Fruit fly (Drosophila melanogaster) whole organism, embryonic: ENCODE data around the gene CG13114.

Experiments used
- Blimp-1 ChIP-seq: fragments of 200-800 bp; sonication (Bioruptor generic); optimal IDR thresholded peaks from 3 replicates; lab custom pipeline; 2018; ENCODE audit warnings: missing biosample characterization, missing genetic modification characterization, mild to moderate bottlenecking, moderate library complexity, missing genetic modification reagents
- CG12155 ChIP-seq: fragments of 200-800 bp; sonication (Bioruptor generic); optimal IDR thresholded peaks from 3 replicates; lab custom pipeline; 2016; ENCODE audit warnings: missing biosample characterization, missing genetic modification characterization
- CG12236 ChIP-seq: fragments of 200-800 bp; sonication (Bioruptor generic); optimal IDR thresholded peaks from 2 replicates; lab custom pipeline; 2016; ENCODE audit warnings: missing biosample characterization, missing genetic modification characterization
- CG14441 ChIP-seq: fragments of 200-800 bp; sonication (Bioruptor generic); IDR thresholded peaks from 2 replicates; pipeline ENCODE4 v1.3.6; 2022; ENCODE audit warnings: missing biosample characterization, missing genetic modification characterization
- CG17186 ChIP-seq: fragments of 200-800 bp; sonication (Bioruptor generic); optimal IDR thresholded peaks from 3 replicates; lab custom pipeline; 2017; ENCODE audit warnings: missing biosample characterization, missing genetic modification reagents, missing genetic modification characterization
- CG17829 ChIP-seq: fragments of 200-800 bp; optimal IDR thresholded peaks from 2 replicates; lab custom pipeline; 2019; ENCODE audit warnings: missing biosample characterization, mild to moderate bottlenecking, missing genetic modification characterization, moderate library complexity
- CG17912 ChIP-seq: fragments of 200-800 bp; sonication (Bioruptor generic); optimal IDR thresholded peaks from 2 replicates; lab custom pipeline; 2018; ENCODE audit warnings: missing biosample characterization, mild to moderate bottlenecking, missing genetic modification characterization
- CG18262 ChIP-seq: fragments of 200-800 bp; optimal IDR thresholded peaks from 3 replicates; lab custom pipeline; 2019; ENCODE audit warnings: missing biosample characterization, mild to moderate bottlenecking, missing genetic modification characterization, moderate library complexity
- CG34376 ChIP-seq: fragments of 200-800 bp; sonication (Bioruptor generic); optimal IDR thresholded peaks from 2 replicates; lab custom pipeline; 2018; ENCODE audit warnings: missing biosample characterization, mild to moderate bottlenecking, missing genetic modification characterization
- CG4820 ChIP-seq: fragments of 200-800 bp; sonication (Bioruptor generic); optimal IDR thresholded peaks from 3 replicates; lab custom pipeline; 2016; ENCODE audit warnings: missing biosample characterization, missing genetic modification characterization
- CG4854 ChIP-seq: fragments of 200-800 bp; sonication (Bioruptor generic); optimal IDR thresholded peaks from 2 replicates; lab custom pipeline; 2016; ENCODE audit warnings: missing biosample characterization, missing genetic modification characterization, inconsistent platforms
- CG5245 ChIP-seq: fragments of 200-800 bp; sonication (Bioruptor generic); optimal IDR thresholded peaks from 3 replicates; lab custom pipeline; 2016; ENCODE audit warnings: missing biosample characterization, missing genetic modification characterization
- CG7928 ChIP-seq: fragments of 200-800 bp; sonication (Bioruptor generic); optimal IDR thresholded peaks from 2 replicates; lab custom pipeline; 2017; ENCODE audit warnings: missing biosample characterization, mild to moderate bottlenecking, missing genetic modification characterization
- CG7987 ChIP-seq: fragments of 200-800 bp; sonication (Bioruptor generic); optimal IDR thresholded peaks from 2 replicates; lab custom pipeline; 2018; ENCODE audit warnings: missing biosample characterization, mild to moderate bottlenecking, missing genetic modification characterization, moderate library complexity
- CG9437 ChIP-seq: fragments of 200-800 bp; sonication (Bioruptor generic); optimal IDR thresholded peaks from 2 replicates; lab custom pipeline; 2018; ENCODE audit warnings: missing biosample characterization, mild to moderate bottlenecking, missing genetic modification characterization
- D19B ChIP-seq: fragments of 200-800 bp; sonication (Bioruptor generic); optimal IDR thresholded peaks from 2 replicates; lab custom pipeline; 2017; ENCODE audit warnings: missing biosample characterization, mild to moderate bottlenecking, missing genetic modification characterization
- Dll ChIP-seq: fragments of 200-800 bp; sonication (Bioruptor generic); IDR thresholded peaks from 4 replicates; pipeline ENCODE4 v1.3.6; 2022; ENCODE audit warnings: missing biosample characterization, missing genetic modification characterization; ENCODE audit not compliant: partially characterized antibody
- Hr78 ChIP-seq, 2 experiments: fragments of 200-800 bp in 1 of 2; fragments of >200 bp in 1 of 2; sonication (Bioruptor generic) in 1 of 2; optimal IDR thresholded peaks; 2 replicates each; lab custom pipeline; 2017 to 2019; ENCODE audit warnings: missing biosample characterization in 2 of 2, missing genetic modification characterization in 2 of 2, mild to moderate bottlenecking in 1 of 2, moderate library complexity in 1 of 2
- MESR4 ChIP-seq: fragments of 200-800 bp; sonication (Bioruptor generic); optimal IDR thresholded peaks from 2 replicates; lab custom pipeline; 2018; ENCODE audit warnings: missing biosample characterization, mild to moderate bottlenecking, missing genetic modification characterization, moderate library complexity
- Mad ChIP-seq: fragments of 200-800 bp; sonication (Bioruptor generic); optimal IDR thresholded peaks from 2 replicates; lab custom pipeline; 2016; ENCODE audit warnings: missing biosample characterization, missing genetic modification characterization
- Myb ChIP-seq: fragments of 200-800 bp; sonication (Bioruptor generic); optimal IDR thresholded peaks from 2 replicates; lab custom pipeline; 2016; ENCODE audit warnings: missing biosample characterization, missing genetic modification characterization
- NK7.1 ChIP-seq: fragments of 200-800 bp; sonication (Bioruptor generic); optimal IDR thresholded peaks from 3 replicates; lab custom pipeline; 2016; ENCODE audit warnings: missing biosample characterization, missing genetic modification characterization
- Sin3A ChIP-seq: fragments of >200 bp; optimal IDR thresholded peaks from 2 replicates; lab custom pipeline; 2018
- Sox102F ChIP-seq: fragments of 200-800 bp; sonication (Bioruptor generic); optimal IDR thresholded peaks from 2 replicates; lab custom pipeline; 2018; ENCODE audit warnings: missing biosample characterization, mild to moderate bottlenecking, missing genetic modification characterization, moderate library complexity
- Stat92E ChIP-seq, 3 experiments: fragments of >200 bp in 2 of 3; fragments of 200-800 bp in 1 of 3; sonication (Bioruptor generic) in 1 of 3; optimal IDR thresholded peaks; 2 replicates each; lab custom pipeline; 2017 to 2019; ENCODE audit warnings: missing biosample characterization in 3 of 3, missing genetic modification characterization in 3 of 3, mild to moderate bottlenecking in 1 of 3, moderate library complexity in 1 of 3
- ab ChIP-seq: fragments of 200-800 bp; sonication (Bioruptor generic); optimal IDR thresholded peaks from 2 replicates; lab custom pipeline; 2016; ENCODE audit warnings: missing biosample characterization, missing genetic modification characterization
- ase ChIP-seq: fragments of 200-800 bp; sonication (Bioruptor generic); IDR thresholded peaks from 3 replicates; pipeline ENCODE4 v1.3.6; 2022; ENCODE audit warnings: missing biosample characterization, missing genetic modification characterization
- br ChIP-seq: fragments of >200 bp; optimal IDR thresholded peaks from 2 replicates; lab custom pipeline; 2017
- cad ChIP-seq: fragments of >200 bp; optimal IDR thresholded peaks from 2 replicates; lab custom pipeline; 2017; ENCODE audit warnings: missing biosample characterization, missing genetic modification characterization
- cato ChIP-seq: fragments of 200-800 bp; sonication (Bioruptor generic); optimal IDR thresholded peaks from 2 replicates; lab custom pipeline; 2016; ENCODE audit warnings: missing biosample characterization, missing genetic modification characterization, borderline replicate concordance
- chm ChIP-seq: fragments of 200-800 bp; sonication (Bioruptor generic); IDR thresholded peaks from 2 replicates; pipeline ENCODE4 v1.3.6; 2022; ENCODE audit warnings: missing biosample characterization, missing genetic modification characterization
- ci ChIP-seq: fragments of 200-800 bp; sonication (Bioruptor generic); IDR thresholded peaks from 3 replicates; pipeline ENCODE4 v1.3.6; 2022; ENCODE audit warnings: missing biosample characterization, missing genetic modification characterization
- crol ChIP-seq: fragments of 200-800 bp; sonication (Bioruptor generic); IDR thresholded peaks from 2 replicates; pipeline ENCODE4 v1.3.6; 2022; ENCODE audit warnings: missing biosample characterization, missing genetic modification characterization
- crp ChIP-seq, 2 experiments: fragments of 200-800 bp; sonication (Bioruptor generic); optimal IDR thresholded peaks; 2 replicates in 1 of 2; 3 replicates in 1 of 2; lab custom pipeline; 2017; ENCODE audit warnings: missing biosample characterization in 2 of 2, missing genetic modification characterization in 2 of 2, mild to moderate bottlenecking in 1 of 2, moderate library complexity in 1 of 2
- dati ChIP-seq: fragments of 200-800 bp; sonication (Bioruptor generic); IDR thresholded peaks from 2 replicates; pipeline ENCODE4 v1.3.6; 2022; ENCODE audit warnings: missing biosample characterization, missing genetic modification characterization
- disco-r ChIP-seq: fragments of 200-800 bp; sonication (Bioruptor generic); optimal IDR thresholded peaks from 2 replicates; lab custom pipeline; 2016; ENCODE audit warnings: missing biosample characterization, missing genetic modification characterization
- dmrt99B ChIP-seq: fragments of 200-800 bp; sonication (Bioruptor generic); optimal IDR thresholded peaks from 2 replicates; lab custom pipeline; 2018; ENCODE audit warnings: missing biosample characterization, mild to moderate bottlenecking, missing genetic modification characterization, moderate library complexity
- dpn ChIP-seq, 2 experiments: fragments of 200-800 bp; sonication (Bioruptor generic); optimal IDR thresholded peaks; 3 replicates each; lab custom pipeline; 2016; ENCODE audit warnings: missing biosample characterization in 2 of 2, missing genetic modification characterization in 2 of 2
- eyg ChIP-seq: fragments of 200-800 bp; sonication (Bioruptor generic); optimal IDR thresholded peaks from 3 replicates; lab custom pipeline; 2016; ENCODE audit warnings: missing biosample characterization, missing genetic modification characterization
- fu2 ChIP-seq: fragments of 200-800 bp; sonication (Bioruptor generic); optimal IDR thresholded peaks from 2 replicates; lab custom pipeline; 2016; ENCODE audit warnings: missing biosample characterization, missing genetic modification characterization
- gro ChIP-seq: fragments of 200-800 bp; sonication (Bioruptor generic); optimal IDR thresholded peaks from 2 replicates; lab custom pipeline; 2016; ENCODE audit warnings: missing biosample characterization, missing genetic modification characterization
- hkb ChIP-seq, 2 experiments: fragments of 200-800 bp in 1 of 2; fragments of >200 bp in 1 of 2; sonication (Bioruptor generic) in 1 of 2; IDR thresholded peaks in 1 of 2; optimal IDR thresholded peaks in 1 of 2; 2 replicates each; pipeline versions ENCODE4 v1.3.6 to Lab custom; 2017 to 2022; ENCODE audit warnings: missing biosample characterization in 1 of 2, missing genetic modification characterization in 1 of 2
- jigr1 ChIP-seq: fragments of 200-800 bp; sonication (Bioruptor generic); IDR thresholded peaks from 3 replicates; pipeline ENCODE4 v1.3.6; 2022; ENCODE audit warnings: missing biosample characterization, missing genetic modification characterization
- jing ChIP-seq: fragments of 200-800 bp; sonication (Bioruptor generic); optimal IDR thresholded peaks from 2 replicates; lab custom pipeline; 2018; ENCODE audit warnings: missing biosample characterization, mild to moderate bottlenecking, missing genetic modification characterization
- sr ChIP-seq: fragments of 200-800 bp; sonication (Bioruptor generic); IDR thresholded peaks from 3 replicates; pipeline ENCODE4 v1.3.6; 2022; ENCODE audit warnings: missing biosample characterization, missing genetic modification characterization
- tin ChIP-seq: fragments of 200-800 bp; sonication (Bioruptor generic); optimal IDR thresholded peaks from 3 replicates; lab custom pipeline; 2016; ENCODE audit warnings: missing biosample characterization, missing genetic modification characterization
- wdn ChIP-seq: fragments of 200-800 bp; sonication (Bioruptor generic); IDR thresholded peaks from 2 replicates; pipeline ENCODE4 v1.3.6; 2022; ENCODE audit warnings: missing biosample characterization, missing genetic modification characterization
- yki ChIP-seq: fragments of >200 bp; optimal IDR thresholded peaks from 3 replicates; lab custom pipeline; 2018
- zf30C ChIP-seq: fragments of 200-800 bp; sonication (Bioruptor generic); optimal IDR thresholded peaks from 3 replicates; lab custom pipeline; 2018; ENCODE audit warnings: missing biosample characterization, mild to moderate bottlenecking, missing genetic modification characterization

The CG13114 gene

DNA sequence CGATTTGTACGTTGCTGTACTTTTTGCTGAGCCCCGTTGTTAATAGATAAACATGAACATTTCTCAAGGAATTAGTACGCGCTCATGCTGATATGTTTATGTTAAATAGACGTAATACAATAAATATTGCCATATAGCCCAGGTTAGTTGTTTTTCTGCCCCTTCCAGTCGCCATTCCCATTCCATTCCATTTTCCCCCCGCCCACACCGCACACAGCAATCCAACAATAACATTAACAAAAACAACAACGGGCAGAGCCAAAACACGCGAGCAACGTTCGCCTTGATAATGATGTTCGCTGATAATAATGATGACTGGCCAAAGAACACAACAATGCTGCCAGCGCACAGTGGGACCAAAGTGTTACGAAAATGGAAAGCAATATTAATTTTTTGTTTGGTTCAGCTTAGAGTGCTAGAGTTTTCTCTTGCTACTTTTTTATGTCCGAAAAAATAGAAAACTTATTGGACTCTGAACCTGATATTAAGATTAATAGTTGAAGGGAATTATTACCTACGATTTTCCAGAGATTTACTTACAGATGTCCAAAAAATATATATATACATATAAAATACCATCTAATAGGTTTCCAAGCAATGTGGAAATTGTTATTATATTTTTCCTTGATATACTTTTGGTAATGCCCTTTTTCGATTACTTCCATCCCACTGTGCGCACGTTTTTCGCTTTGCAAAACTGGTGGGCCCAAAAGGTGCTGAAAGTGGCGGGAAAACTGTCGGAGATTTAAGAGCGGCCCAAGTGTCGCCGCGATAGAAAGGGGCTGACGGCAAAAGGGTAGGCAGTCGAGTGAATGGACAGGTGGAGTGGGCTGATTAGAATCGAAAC lies 24.2 kb downstream of the CG13114 start (continued):
- TF ChIP-seq CG7987 (GFP tag; lab: Kevin White, UChicago) (peak; percentile 77), yki (lab: Kevin White, UChicago) (no peak), dmrt99B (peak; percentile 98), CG14441 (peak; percentile 89), D19B (GFP tag; lab: Kevin White, UChicago) (peak; percentile 94), ab (peak; percentile 17), ci (peak; percentile 81), br (no peak), jing (peak; percentile 81), Sox102F (GFP tag; lab: Kevin White, UChicago) (peak; percentile 96), zf30C (GFP tag; lab: Kevin White, UChicago) (no peak), jigr1 (GFP tag; lab: Robert Waterston, UW) (peak; percentile 86; the same call in 2 of the 3 replicates), dati (GFP tag; lab: Robert Waterston, UW) (peak; percentile 67; the same call in 1 of the 2 replicates), ase (GFP tag; lab: Robert Waterston, UW) (peak; percentile 86), sr (peak; percentile 18; the same call in 1 of the 3 replicates), CG18262 (tag; lab: Kevin White, UChicago) (peak; percentile 98), CG5245 (GFP tag; lab: Kevin White, UChicago) (peak; percentile 92), disco-r (GFP tag; lab: Kevin White, UChicago) (peak; percentile 78), crol (peak; percentile 54), Myb (GFP tag; lab: Kevin White, UChicago) (peak; percentile 46), fu2 (peak; percentile 64), cad (GFP tag; lab: Kevin White, UChicago) (no peak), wdn (GFP tag; lab: Robert Waterston, UW) (no peak; the same call in 1 of the 2 replicates), MESR4 (peak; percentile 18), Stat92E (GFP tag; optimal IDR thresholded peaks at IDR 0.05; lab: Kevin White, UChicago) (peak in 1 of 3 experiments; percentile 84), tin (GFP tag; lab: Kevin White, UChicago) (peak; percentile 94), CG17829 (tag; lab: Kevin White, UChicago) (peak; percentile 96), CG12155 (GFP tag; lab: Kevin White, UChicago) (peak; percentile 92), CG7928 (peak; percentile 77), chm (GFP tag; lab: Robert Waterston, UW) (peak; percentile 63), Hr78 (GFP tag; optimal IDR thresholded peaks at IDR 0.05; lab: Kevin White, UChicago) (peak in 1 of 2 experiments; percentile 87), hkb (optimal IDR thresholded peaks at IDR 0.05; lab: Kevin White, UChicago) (no peak), hkb (GFP tag; IDR thresholded peaks at IDR 0.05; lab: Robert Waterston, UW) (peak; percentile 95), CG12236 (GFP tag; lab: Kevin White, UChicago) (peak; percentile 37), Blimp-1 (peak; percentile 93), Dll (0 out of 4 replicates have a peak, but pooled peaks have one; percentile 45), CG4820 (GFP tag; lab: Kevin White, UChicago) (peak; percentile 94), Sin3A (lab: Kevin White, UChicago) (no peak), CG34376 (GFP tag; lab: Kevin White, UChicago) (peak; percentile 96), CG9437 (GFP tag; lab: Kevin White, UChicago) (peak; percentile 95), CG4854 (GFP tag; lab: Kevin White, UChicago) (peak; percentile 87), dpn (GFP tag; optimal IDR thresholded peaks at IDR 0.05; lab: Kevin White, UChicago) (peak; percentile 86 to 94), cato (GFP tag; lab: Kevin White, UChicago) (peak; percentile 86), CG17912 (GFP tag; lab: Kevin White, UChicago) (peak; percentile 58), gro (GFP tag; lab: Kevin White, UChicago) (peak; percentile 85), CG17186 (GFP tag; lab: Kevin White, UChicago) (peak; percentile 67), crp (GFP tag; optimal IDR thresholded peaks at IDR 0.05; lab: Kevin White, UChicago) (peak; percentile 9 to 64), NK7.1 (peak; percentile 67), Mad (GFP tag; lab: Kevin White, UChicago) (peak; percentile 84), eyg (GFP tag; lab: Kevin White, UChicago) (peak; percentile 67)
